Fruit fly (Drosophila melanogaster) whole organism, embryonic: ENCODE data around the gene orion.
A peak's percentile ranks its signal among the peaks of the same experiment; 100 is the strongest.

Experiments used
- Awh ChIP-seq: fragments of 200-800 bp; sonication (Bioruptor generic); IDR thresholded peaks from 2 replicates; pipeline ENCODE4, ENCODE4 v1.3.6; 2022; ENCODE audit warnings: missing biosample characterization, missing genetic modification characterization
- CG10321 ChIP-seq: fragments of 200-800 bp; sonication (Bioruptor generic); IDR thresholded peaks from 2 replicates; pipeline ENCODE4 v1.3.6; 2022; ENCODE audit warnings: missing biosample characterization, missing genetic modification characterization
- CG10462 ChIP-seq: fragments of 200-800 bp; sonication (Bioruptor generic); optimal IDR thresholded peaks from 2 replicates; lab custom pipeline; 2016; ENCODE audit warnings: missing biosample characterization, missing genetic modification characterization
- CG10959 ChIP-seq: fragments of 200-800 bp; sonication (Bioruptor generic); IDR thresholded peaks from 2 replicates; pipeline ENCODE4 v1.3.6; 2022; ENCODE audit warnings: missing biosample characterization, missing genetic modification characterization
- CG10979 ChIP-seq: fragments of 200-800 bp; sonication (Bioruptor generic); optimal IDR thresholded peaks from 2 replicates; lab custom pipeline; 2018; ENCODE audit warnings: missing biosample characterization, mild to moderate bottlenecking, missing genetic modification characterization, moderate library complexity
- CG12659 ChIP-seq: fragments of 200-800 bp; sonication (Bioruptor generic); optimal IDR thresholded peaks from 3 replicates; lab custom pipeline; 2017; ENCODE audit warnings: mild to moderate bottlenecking, missing biosample characterization, missing genetic modification reagents, missing genetic modification characterization
- CG12769 ChIP-seq: fragments of 200-800 bp; sonication (Bioruptor generic); optimal IDR thresholded peaks from 2 replicates; lab custom pipeline; 2019; ENCODE audit warnings: missing biosample characterization, mild to moderate bottlenecking, missing genetic modification characterization, moderate library complexity
- CG14050 ChIP-seq: fragments of 200-800 bp; sonication (Bioruptor generic); IDR thresholded peaks from 3 replicates; pipeline ENCODE4 v1.3.6; 2022; ENCODE audit warnings: missing biosample characterization, missing genetic modification characterization
- CG14667 ChIP-seq: fragments of 200-800 bp; sonication (Bioruptor generic); IDR thresholded peaks from 2 replicates; pipeline ENCODE4 v1.3.6; 2022; ENCODE audit warnings: missing biosample characterization, missing genetic modification characterization
- CG16813 ChIP-seq: fragments of 200-800 bp; sonication (Bioruptor generic); IDR thresholded peaks from 3 replicates; pipeline ENCODE4 v1.3.6; 2022; ENCODE audit warnings: missing biosample characterization, missing genetic modification characterization; ENCODE audit not compliant: partially characterized antibody
- CG16863 ChIP-seq: fragments of 200-800 bp; sonication (Bioruptor generic); optimal IDR thresholded peaks from 3 replicates; lab custom pipeline; 2016; ENCODE audit warnings: missing biosample characterization, missing genetic modification characterization
- CG17385 ChIP-seq: fragments of 200-800 bp; sonication (Bioruptor generic); optimal IDR thresholded peaks from 3 replicates; lab custom pipeline; 2018; ENCODE audit warnings: missing biosample characterization, mild to moderate bottlenecking, missing genetic modification characterization
- CG17568 ChIP-seq: fragments of 200-800 bp; sonication (Bioruptor generic); optimal IDR thresholded peaks from 2 replicates; lab custom pipeline; 2018; ENCODE audit warnings: missing biosample characterization, mild to moderate bottlenecking, missing genetic modification characterization, moderate library complexity
- CG18599 ChIP-seq: fragments of 200-800 bp; sonication (Bioruptor generic); optimal IDR thresholded peaks from 3 replicates; lab custom pipeline; 2017; ENCODE audit warnings: missing biosample characterization, missing genetic modification characterization, mild to moderate bottlenecking, moderate library complexity, missing genetic modification reagents
- CG31224 ChIP-seq: fragments of 200-800 bp; sonication (Bioruptor generic); IDR thresholded peaks from 2 replicates; pipeline ENCODE4 v1.3.6; 2022; ENCODE audit warnings: missing biosample characterization, missing genetic modification characterization
- CG31441 ChIP-seq: fragments of 200-800 bp; sonication (Bioruptor generic); IDR thresholded peaks from 2 replicates; pipeline ENCODE4 v1.3.6; 2022; ENCODE audit warnings: missing biosample characterization, missing genetic modification characterization
- CG32532 ChIP-seq: fragments of 200-800 bp; sonication (Bioruptor generic); IDR thresholded peaks from 2 replicates; pipeline ENCODE4 v1.3.6; 2022; ENCODE audit warnings: missing biosample characterization, missing genetic modification characterization
- CG33213 ChIP-seq: fragments of 200-800 bp; sonication (Bioruptor generic); optimal IDR thresholded peaks from 3 replicates; lab custom pipeline; 2016; ENCODE audit warnings: missing biosample characterization, missing genetic modification characterization
- CG3847 ChIP-seq: fragments of 200-800 bp; sonication (Bioruptor generic); IDR thresholded peaks from 2 replicates; pipeline ENCODE4 v1.3.6; 2022; ENCODE audit warnings: missing biosample characterization, missing genetic modification characterization
- CG3995 ChIP-seq: fragments of 200-800 bp; sonication (Bioruptor generic); optimal IDR thresholded peaks from 3 replicates; lab custom pipeline; 2016; ENCODE audit warnings: missing biosample characterization, missing genetic modification characterization
- CG43689 ChIP-seq: fragments of 200-800 bp; sonication (Bioruptor generic); IDR thresholded peaks from 2 replicates; pipeline ENCODE4 v1.3.6; 2022; ENCODE audit warnings: missing biosample characterization, missing genetic modification characterization
- CG4424 ChIP-seq: fragments of 200-800 bp; sonication (Bioruptor generic); optimal IDR thresholded peaks from 3 replicates; lab custom pipeline; 2016; ENCODE audit warnings: missing biosample characterization, missing genetic modification characterization
- CG8089 ChIP-seq: fragments of 200-800 bp; sonication (Bioruptor generic); optimal IDR thresholded peaks from 3 replicates; lab custom pipeline; 2016; ENCODE audit warnings: missing biosample characterization, missing genetic modification characterization
- CG9727 ChIP-seq: fragments of 200-800 bp; sonication (Bioruptor generic); optimal IDR thresholded peaks from 3 replicates; lab custom pipeline; 2017; ENCODE audit warnings: missing biosample characterization, mild to moderate bottlenecking, missing genetic modification characterization
- CHES-1-like ChIP-seq: fragments of 200-800 bp; sonication (Bioruptor generic); optimal IDR thresholded peaks from 2 replicates; lab custom pipeline; 2016; ENCODE audit warnings: missing biosample characterization, missing genetic modification characterization
- CrebB ChIP-seq: fragments of 200-800 bp; sonication (Bioruptor generic); optimal IDR thresholded peaks from 3 replicates; lab custom pipeline; 2018; ENCODE audit warnings: missing biosample characterization, mild to moderate bottlenecking, missing genetic modification characterization
- Dref ChIP-seq: fragments of 200-800 bp; sonication (Bioruptor generic); IDR thresholded peaks from 2 replicates; pipeline ENCODE4 v1.3.6; 2022; ENCODE audit warnings: missing biosample characterization, missing genetic modification characterization
- Fer1 ChIP-seq: fragments of 200-800 bp; sonication (Bioruptor generic); optimal IDR thresholded peaks from 2 replicates; lab custom pipeline; 2017; ENCODE audit warnings: missing biosample characterization, mild to moderate bottlenecking, missing genetic modification characterization
- Hand ChIP-seq: fragments of 200-800 bp; sonication (Bioruptor generic); optimal IDR thresholded peaks from 2 replicates; lab custom pipeline; 2017; ENCODE audit warnings: mild to moderate bottlenecking, missing biosample characterization, missing genetic modification reagents, missing genetic modification characterization
- Hr78 ChIP-seq, 2 experiments: fragments of 200-800 bp in 1 of 2; fragments of >200 bp in 1 of 2; sonication (Bioruptor generic) in 1 of 2; optimal IDR thresholded peaks; 2 replicates each; lab custom pipeline; 2017 to 2019; ENCODE audit warnings: missing biosample characterization in 2 of 2, missing genetic modification characterization in 2 of 2, mild to moderate bottlenecking in 1 of 2, moderate library complexity in 1 of 2
- MESR4 ChIP-seq: fragments of 200-800 bp; sonication (Bioruptor generic); optimal IDR thresholded peaks from 2 replicates; lab custom pipeline; 2018; ENCODE audit warnings: missing biosample characterization, mild to moderate bottlenecking, missing genetic modification characterization, moderate library complexity
- Mes4 ChIP-seq: fragments of 200-800 bp; sonication (Bioruptor generic); optimal IDR thresholded peaks from 2 replicates; lab custom pipeline; 2016; ENCODE audit warnings: missing biosample characterization, missing genetic modification characterization
- Nf-YB ChIP-seq: fragments of 200-800 bp; sonication (Bioruptor generic); optimal IDR thresholded peaks from 3 replicates; lab custom pipeline; 2019; ENCODE audit warnings: missing biosample characterization, mild to moderate bottlenecking, missing genetic modification characterization, moderate library complexity
- Poxn ChIP-seq: fragments of 200-800 bp; sonication (Bioruptor generic); IDR thresholded peaks from 2 replicates; pipeline ENCODE4 v1.3.6; 2022; ENCODE audit warnings: missing biosample characterization, missing genetic modification characterization
- Xbp1 ChIP-seq: fragments of 200-800 bp; sonication (Bioruptor generic); optimal IDR thresholded peaks from 3 replicates; lab custom pipeline; 2016; ENCODE audit warnings: missing biosample characterization, mild to moderate bottlenecking, missing genetic modification characterization
- bigmax ChIP-seq: fragments of 200-800 bp; sonication (Bioruptor generic); optimal IDR thresholded peaks from 2 replicates; lab custom pipeline; 2018; ENCODE audit warnings: missing biosample characterization, mild to moderate bottlenecking, missing genetic modification characterization
- br ChIP-seq: fragments of >200 bp; optimal IDR thresholded peaks from 2 replicates; lab custom pipeline; 2017
- chn ChIP-seq: fragments of 200-800 bp; sonication (Bioruptor generic); optimal IDR thresholded peaks from 2 replicates; lab custom pipeline; 2016; ENCODE audit warnings: missing biosample characterization, missing genetic modification characterization
- eyg ChIP-seq: fragments of 200-800 bp; sonication (Bioruptor generic); optimal IDR thresholded peaks from 3 replicates; lab custom pipeline; 2016; ENCODE audit warnings: missing biosample characterization, missing genetic modification characterization
- fru ChIP-seq: fragments of >200 bp; optimal IDR thresholded peaks from 2 replicates; lab custom pipeline; 2017
- nerfin-1 ChIP-seq: fragments of 200-800 bp; sonication (Bioruptor generic); optimal IDR thresholded peaks from 3 replicates; lab custom pipeline; 2019; ENCODE audit warnings: missing biosample characterization, mild to moderate bottlenecking, missing genetic modification characterization, moderate library complexity
- odd ChIP-seq: fragments of 200-800 bp; sonication (Bioruptor generic); optimal IDR thresholded peaks from 2 replicates; lab custom pipeline; 2017; ENCODE audit warnings: missing biosample characterization, mild to moderate bottlenecking, missing genetic modification characterization
- org-1 ChIP-seq: fragments of 200-800 bp; sonication (Bioruptor generic); optimal IDR thresholded peaks from 2 replicates; lab custom pipeline; 2017; ENCODE audit warnings: missing biosample characterization, missing genetic modification characterization
- pros ChIP-seq: fragments of 200-800 bp; sonication (Bioruptor generic); optimal IDR thresholded peaks from 3 replicates; lab custom pipeline; 2019; ENCODE audit warnings: missing biosample characterization, mild to moderate bottlenecking, missing genetic modification characterization, moderate library complexity
- ranshi ChIP-seq: fragments of 200-800 bp; sonication (Bioruptor generic); IDR thresholded peaks from 2 replicates; pipeline ENCODE4 v1.3.6; 2022; ENCODE audit warnings: missing biosample characterization, missing genetic modification characterization
- ro ChIP-seq: fragments of 200-800 bp; sonication (Bioruptor generic); IDR thresholded peaks from 2 replicates; pipeline ENCODE4 v1.3.6; 2022; ENCODE audit warnings: missing biosample characterization, missing genetic modification characterization
- run ChIP-seq: fragments of 200-800 bp; sonication (Bioruptor generic); optimal IDR thresholded peaks from 3 replicates; lab custom pipeline; 2018; ENCODE audit warnings: missing biosample characterization, mild to moderate bottlenecking, missing genetic modification characterization
- seq ChIP-seq: fragments of 200-800 bp; sonication (Bioruptor generic); IDR thresholded peaks from 2 replicates; pipeline ENCODE4 v1.3.6; 2022; ENCODE audit warnings: missing biosample characterization, missing genetic modification characterization
- sqz ChIP-seq: fragments of 200-800 bp; sonication (Bioruptor generic); optimal IDR thresholded peaks from 3 replicates; lab custom pipeline; 2018; ENCODE audit warnings: missing biosample characterization, mild to moderate bottlenecking, missing genetic modification characterization
- zfh1 ChIP-seq: fragments of 200-800 bp; sonication (Bioruptor generic); IDR thresholded peaks from 3 replicates; pipeline ENCODE4 v1.3.6; 2022; ENCODE audit warnings: missing biosample characterization, missing genetic modification characterization

Gene orion

dm6 chrX:7933210-7933915 is 13.3 kb downstream of the orion start, which contains the start of the genes Dhdds and RpS14a (continued):
- peak; percentile 60; the same call in 1 of the 2 replicates for TF ChIP-seq CG32532 (GFP tag; lab: Robert Waterston, UW)
- peak; percentile 67 for TF ChIP-seq CG18599 (GFP tag; lab: Kevin White, UChicago)
- peak; percentile 72 for TF ChIP-seq CHES-1-like (GFP tag; lab: Kevin White, UChicago)
- peak; percentile 54 for TF ChIP-seq odd
- TF ChIP-seq org-1 (GFP tag; lab: Kevin White, UChicago): peak; percentile 54
- peak; percentile 47 for TF ChIP-seq Xbp1 (GFP tag; lab: Kevin White, UChicago)
- TF ChIP-seq chn (GFP tag; lab: Kevin White, UChicago): no peak
- TF ChIP-seq CG17568 (GFP tag; lab: Kevin White, UChicago): peak; percentile 78
- no peak for TF ChIP-seq CG10462
- TF ChIP-seq CG31441: peak; percentile 69; the same call in 1 of the 2 replicates
- no peak for TF ChIP-seq ro (GFP tag; lab: Robert Waterston, UW)
- TF ChIP-seq CG31224: peak; percentile 37; the same call in 1 of the 2 replicates
- TF ChIP-seq CG8089 (GFP tag; lab: Kevin White, UChicago): peak; percentile 11
- peak; percentile 52 for TF ChIP-seq CrebB (tag; lab: Kevin White, UChicago)
- TF ChIP-seq CG14667 (GFP tag; lab: Robert Waterston, UW): no peak
- peak; percentile 71 for TF ChIP-seq Mes4 (GFP tag; lab: Kevin White, UChicago)
- TF ChIP-seq fru (lab: Kevin White, UChicago): no peak
- TF ChIP-seq Dref (GFP tag; lab: Robert Waterston, UW): peak; percentile 73
- peak; percentile 43 for TF ChIP-seq CG10979
- no peak for TF ChIP-seq CG10321 (GFP tag; lab: Robert Waterston, UW)
- peak; percentile 44 for TF ChIP-seq nerfin-1 (tag; lab: Kevin White, UChicago)
- no peak for TF ChIP-seq Poxn (GFP tag; lab: Robert Waterston, UW)
- peak; percentile 5 for TF ChIP-seq CG16863 (GFP tag; lab: Kevin White, UChicago)
- TF ChIP-seq seq (GFP tag; lab: Robert Waterston, UW): peak; percentile 9; the same call in 1 of the 2 replicates
- TF ChIP-seq CG14050 (GFP tag; lab: Robert Waterston, UW): no peak
- peak; percentile 67 for TF ChIP-seq CG17385 (GFP tag; lab: Kevin White, UChicago)
- 0 out of 3 replicates have a peak, but pooled peaks have one; percentile 15 for TF ChIP-seq zfh1 (GFP tag; lab: Robert Waterston, UW)
- peak; percentile 86 for TF ChIP-seq CG12659 (GFP tag; lab: Kevin White, UChicago)
- TF ChIP-seq sqz (GFP tag; lab: Kevin White, UChicago): peak; percentile 36
- no peak for TF ChIP-seq Hand (GFP tag; lab: Kevin White, UChicago)
- peak; percentile 47 for TF ChIP-seq CG3847 (GFP tag; lab: Robert Waterston, UW)
- no peak for TF ChIP-seq bigmax (GFP tag; lab: Kevin White, UChicago)
- TF ChIP-seq ranshi: peak; percentile 8; the same call in 1 of the 2 replicates
- no peak for TF ChIP-seq Awh (GFP tag; lab: Robert Waterston, UW)
- TF ChIP-seq CG3995 (GFP tag; lab: Kevin White, UChicago): peak; percentile 8
- TF ChIP-seq br (lab: Kevin White, UChicago): no peak
- no peak for TF ChIP-seq run (tag; lab: Kevin White, UChicago)
- peak; percentile 50 for TF ChIP-seq eyg (GFP tag; lab: Kevin White, UChicago)
- TF ChIP-seq CG43689: no peak
- TF ChIP-seq pros (GFP tag; lab: Kevin White, UChicago): no peak
- TF ChIP-seq CG4424 (GFP tag; lab: Kevin White, UChicago): peak; percentile 77
- no peak for TF ChIP-seq Hr78 (GFP tag; optimal IDR thresholded peaks at IDR 0.05; lab: Kevin White, UChicago)
- TF ChIP-seq Nf-YB (GFP tag; lab: Kevin White, UChicago): peak; percentile 18
- TF ChIP-seq CG10959 (GFP tag; lab: Robert Waterston, UW): no peak
- peak; percentile 67 for TF ChIP-seq Fer1 (GFP tag; lab: Kevin White, UChicago)
- peak; percentile 90 for TF ChIP-seq CG9727 (GFP tag; lab: Kevin White, UChicago)
- peak; percentile 86 for TF ChIP-seq MESR4 (GFP tag; lab: Kevin White, UChicago)
- TF ChIP-seq CG12769: no peak
- TF ChIP-seq CG33213 (GFP tag; lab: Kevin White, UChicago): peak; percentile 32
- peak; percentile 83 for TF ChIP-seq CG16813 (GFP tag; lab: Robert Waterston, UW)
